Comparison of ENCODE assay signal across 4 fruit fly cellular contexts in genomic region chr3L:18786427-18787104, dm6.
TF ChIP-seq lines count a peak whose summit lies in the region.

No protein-coding gene starts in this region.

- TF ChIP-seq CTCF in whole organism, embryonic (GFP tag; optimal IDR thresholded peaks at IDR 0.05; lab: Kevin White, UChicago): peak; percentile 29

TF ChIP-seq in whole organism, embryonic, 481 proteins besides CTCF, POLR2A, EP300 and RAD21 (continues in another document):
- TF ChIP-seq Oaz (GFP tag; IDR thresholded peaks at IDR 0.05; lab: Robert Waterston, UW): no peak
- peak; percentile 19 for TF ChIP-seq salm (tag; optimal IDR thresholded peaks at IDR 0.05; lab: Kevin White, UChicago)
- no peak for TF ChIP-seq CG14965 (GFP tag; optimal IDR thresholded peaks at IDR 0.05; lab: Kevin White, UChicago; ENCODE audit: borderline replicate concordance)
- peak; percentile 21; the same call in 1 of the 2 replicates for TF ChIP-seq MBD-R2 (GFP tag; IDR thresholded peaks at IDR 0.05; lab: Robert Waterston, UW)
- TF ChIP-seq Mrtf (GFP tag; IDR thresholded peaks at IDR 0.05; lab: Robert Waterston, UW): no peak
- TF ChIP-seq Sry-β (GFP tag; optimal IDR thresholded peaks at IDR 0.05; lab: Kevin White, UChicago): no peak
- TF ChIP-seq C15 (GFP tag; IDR thresholded peaks at IDR 0.05; lab: Robert Waterston, UW): no peak
- TF ChIP-seq CG12219 (GFP tag; optimal IDR thresholded peaks at IDR 0.05; lab: Kevin White, UChicago): peak; percentile 14
- no peak for TF ChIP-seq CG3407 (GFP tag; optimal IDR thresholded peaks at IDR 0.05; lab: Kevin White, UChicago)
- peak; percentile 85 for TF ChIP-seq bigmax (GFP tag; optimal IDR thresholded peaks at IDR 0.05; lab: Kevin White, UChicago)
- peak; percentile 11 for TF ChIP-seq CG6813 (GFP tag; optimal IDR thresholded peaks at IDR 0.05; lab: Kevin White, UChicago)
- peak; percentile 26 for TF ChIP-seq bab2 (GFP tag; optimal IDR thresholded peaks at IDR 0.05; lab: Kevin White, UChicago)
- TF ChIP-seq Atf3 (GFP tag; optimal IDR thresholded peaks at IDR 0.05; lab: Kevin White, UChicago): no peak
- no peak for TF ChIP-seq CG15479 (GFP tag; optimal IDR thresholded peaks at IDR 0.05; lab: Kevin White, UChicago)
- TF ChIP-seq slou (GFP tag; optimal IDR thresholded peaks at IDR 0.05; lab: Kevin White, UChicago): no peak
- no peak for TF ChIP-seq CG1024 (GFP tag; IDR thresholded peaks at IDR 0.05; lab: Robert Waterston, UW)
- no peak for TF ChIP-seq pan (optimal IDR thresholded peaks at IDR 0.05; lab: Kevin White, UChicago)
- TF ChIP-seq pan (GFP tag; optimal IDR thresholded peaks at IDR 0.05 in 1 of 2, IDR thresholded peaks at IDR 0.05 in 1 of 2): peak in 1 of 2 experiments; percentile 71
- TF ChIP-seq tup (GFP tag; optimal IDR thresholded peaks at IDR 0.05; lab: Kevin White, UChicago): no peak
- TF ChIP-seq CG6272 (GFP tag; IDR thresholded peaks at IDR 0.05; lab: Robert Waterston, UW): no peak
- no peak for TF ChIP-seq wdn (GFP tag; IDR thresholded peaks at IDR 0.05; lab: Robert Waterston, UW)
- TF ChIP-seq shn (GFP tag; optimal IDR thresholded peaks at IDR 0.05; lab: Kevin White, UChicago): no peak
- peak; percentile 42 for TF ChIP-seq kah (GFP tag; optimal IDR thresholded peaks at IDR 0.05; lab: Kevin White, UChicago)

TF ChIP-seq in whole organism, prepupa, 60 proteins besides CTCF, POLR2A, EP300 and RAD21 (continues in another document):
- TF ChIP-seq net (GFP tag; optimal IDR thresholded peaks at IDR 0.05; lab: Kevin White, UChicago) (peak; percentile 11), Lpt (GFP tag; optimal IDR thresholded peaks at IDR 0.05; lab: Kevin White, UChicago) (peak; percentile 37), pdm3 (GFP tag; optimal IDR thresholded peaks at IDR 0.05; lab: Kevin White, UChicago) (peak; percentile 21), CG8119 (GFP tag; IDR thresholded peaks at IDR 0.05; lab: Robert Waterston, UW) (peak; percentile 76), CG6163 (GFP tag; IDR thresholded peaks at IDR 0.05; lab: Robert Waterston, UW) (peak; percentile 53; the same call in 1 of the 3 replicates), eg (GFP tag; IDR thresholded peaks at IDR 0.05; lab: Robert Waterston, UW) (peak; percentile 86), CG15336 (GFP tag; IDR thresholded peaks at IDR 0.05; lab: Robert Waterston, UW) (0 out of 2 replicates have a peak, but pooled peaks have one; percentile 61), CG6276 (GFP tag; optimal IDR thresholded peaks at IDR 0.05; lab: Kevin White, UChicago) (peak; percentile 80), svp (GFP tag; lab: Kevin White, UChicago) (peak; percentile 68), CG8319 (GFP tag; optimal IDR thresholded peaks at IDR 0.05; lab: Kevin White, UChicago) (peak; percentile 10), Ets21C (GFP tag; optimal IDR thresholded peaks at IDR 0.05; lab: Kevin White, UChicago) (no peak), salr (GFP tag; optimal IDR thresholded peaks at IDR 0.05; lab: Kevin White, UChicago) (peak in 1 of 2 experiments; percentile 34), CG8632 (GFP tag; optimal IDR thresholded peaks at IDR 0.05; lab: Kevin White, UChicago) (peak; percentile 32), CG34406 (GFP tag; optimal IDR thresholded peaks at IDR 0.05; lab: Kevin White, UChicago) (peak; percentile 18), CG10669 (GFP tag; optimal IDR thresholded peaks at IDR 0.05; lab: Kevin White, UChicago) (no peak), CG6792 (GFP tag; optimal IDR thresholded peaks at IDR 0.05; lab: Kevin White, UChicago) (peak; percentile 24), Eip93F (GFP tag; optimal IDR thresholded peaks at IDR 0.05; lab: Kevin White, UChicago) (no peak), fkh (GFP tag; optimal IDR thresholded peaks at IDR 0.05; lab: Kevin White, UChicago) (peak; percentile 73), Eip78C (GFP tag; lab: Kevin White, UChicago) (peak; percentile 73), ss (GFP tag; optimal IDR thresholded peaks at IDR 0.05; lab: Kevin White, UChicago) (peak in 1 of 2 experiments; percentile 9), Ets96B (tag; optimal IDR thresholded peaks at IDR 0.05; lab: Kevin White, UChicago) (no peak), Eip75B (GFP tag; optimal IDR thresholded peaks at IDR 0.05; lab: Kevin White, UChicago) (peak; percentile 16), CG3032 (tag; optimal IDR thresholded peaks at IDR 0.05; lab: Kevin White, UChicago) (no peak), CG32006 (GFP tag; optimal IDR thresholded peaks at IDR 0.05; lab: Kevin White, UChicago) (peak; percentile 48)

TF ChIP-seq in whole organism, pupa, 21 proteins besides CTCF, POLR2A, EP300 and RAD21:
- peak; percentile 80 for TF ChIP-seq fd96Ca (GFP tag; IDR thresholded peaks at IDR 0.05; lab: Robert Waterston, UW)
- TF ChIP-seq CG9948 (tag; optimal IDR thresholded peaks at IDR 0.05; lab: Kevin White, UChicago): no peak
- peak; percentile 83 for TF ChIP-seq Ets98B (GFP tag; IDR thresholded peaks at IDR 0.05; lab: Robert Waterston, UW)
- TF ChIP-seq CG12605 (GFP tag; IDR thresholded peaks at IDR 0.05; lab: Robert Waterston, UW): peak; percentile 64
- TF ChIP-seq CG14655 (GFP tag; optimal IDR thresholded peaks at IDR 0.05; lab: Kevin White, UChicago): peak; percentile 50
- no peak for TF ChIP-seq Snoo (tag; optimal IDR thresholded peaks at IDR 0.05; lab: Kevin White, UChicago)
- TF ChIP-seq CG34367 (tag; optimal IDR thresholded peaks at IDR 0.05; lab: Kevin White, UChicago): no peak
- TF ChIP-seq CG10348 (GFP tag; IDR thresholded peaks at IDR 0.05; lab: Robert Waterston, UW): no peak
- TF ChIP-seq CG8301 (tag; optimal IDR thresholded peaks at IDR 0.05; lab: Kevin White, UChicago): peak; percentile 23
- TF ChIP-seq CG32121 (GFP tag; IDR thresholded peaks at IDR 0.05; lab: Robert Waterston, UW): peak; percentile 87
- TF ChIP-seq CG8159 (tag; optimal IDR thresholded peaks at IDR 0.05; lab: Kevin White, UChicago): no peak
- TF ChIP-seq CG4496 (GFP tag; IDR thresholded peaks at IDR 0.05; lab: Robert Waterston, UW): peak; percentile 65; the same call in 2 of the 3 replicates
TF ChIP-seq in whole organism, pupa: peak in this region for 7.

TF ChIP-seq in whole organism, wandering third instar larva, 38 proteins besides CTCF, POLR2A, EP300 and RAD21:
- no peak for TF ChIP-seq ey (GFP tag; optimal IDR thresholded peaks at IDR 0.05; lab: Kevin White, UChicago)
- peak; percentile 4 for TF ChIP-seq fru (GFP tag; optimal IDR thresholded peaks at IDR 0.05; lab: Kevin White, UChicago)
- TF ChIP-seq CrebA (GFP tag; optimal IDR thresholded peaks at IDR 0.05; lab: Kevin White, UChicago; ENCODE audit: borderline replicate concordance): no peak
- peak; percentile 29 for TF ChIP-seq sv (GFP tag; optimal IDR thresholded peaks at IDR 0.05; lab: Kevin White, UChicago)
- peak; percentile 26 for TF ChIP-seq woc (GFP tag; optimal IDR thresholded peaks at IDR 0.05; lab: Kevin White, UChicago)
- peak in 1 of 2 experiments; percentile 23 for TF ChIP-seq foxo (GFP tag; optimal IDR thresholded peaks at IDR 0.05; lab: Kevin White, UChicago)
- peak; percentile 18 for TF ChIP-seq Sp1 (GFP tag; optimal IDR thresholded peaks at IDR 0.05; lab: Kevin White, UChicago)
- TF ChIP-seq CG9705 (GFP tag; optimal IDR thresholded peaks at IDR 0.05; lab: Kevin White, UChicago): no peak
- TF ChIP-seq lola (GFP tag; optimal IDR thresholded peaks at IDR 0.05; lab: Kevin White, UChicago): no peak
- TF ChIP-seq OdsH (GFP tag; optimal IDR thresholded peaks at IDR 0.05; lab: Kevin White, UChicago): no peak
- TF ChIP-seq Rel (GFP tag; optimal IDR thresholded peaks at IDR 0.05; lab: Kevin White, UChicago): no peak
- TF ChIP-seq Rel (tag; optimal IDR thresholded peaks at IDR 0.05; lab: Kevin White, UChicago): no peak

Comparison
In these comparisons a context has a peak if more than half of its experiments do, and no peak if none do; other contexts are left out.
1. Of the 7 proteins assayed by ChIP-seq in both whole organism, embryonic and whole organism, prepupa: peak only in whole organism, embryonic: Blimp-1, CG16779, CG6854 and Sox102F; only in whole organism, prepupa: Lpt; in both: none; in neither: 2.